Fruit fly (Drosophila melanogaster): Measurements from ENCODE around the gene CG31789.

The CG31789 gene

DNA sequence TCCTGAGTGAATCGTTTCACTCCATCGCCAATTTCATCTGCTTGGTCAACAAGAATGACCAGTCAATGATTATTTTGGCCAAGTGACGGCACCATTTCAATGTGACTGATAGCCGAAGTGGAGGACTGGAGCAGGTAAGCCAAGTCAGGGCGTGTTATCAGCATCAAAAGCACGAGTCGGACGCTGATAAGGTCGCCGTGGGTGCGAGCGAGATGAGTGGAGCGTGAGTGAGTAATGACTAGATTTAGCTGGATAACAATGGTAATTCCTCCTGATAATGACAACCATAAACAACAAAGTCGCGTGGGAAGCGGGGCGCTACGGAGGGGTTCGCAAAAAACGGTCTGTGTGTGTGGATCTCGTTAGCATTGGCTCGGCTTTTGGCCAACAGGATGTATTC lies 44.7 kb upstream of the CG31789 start (continued):
- TF ChIP-seq salm (tag; optimal IDR thresholded peaks at IDR 0.05) (no peak), gro (GFP tag; optimal IDR thresholded peaks at IDR 0.05) (peak; percentile 19), Blimp-1 (GFP tag; optimal IDR thresholded peaks at IDR 0.05) (no peak), CG10979 (tag; optimal IDR thresholded peaks at IDR 0.05) (no peak), Bteb2 (GFP tag; optimal IDR thresholded peaks at IDR 0.05) (no peak), CG15073 (GFP tag; optimal IDR thresholded peaks at IDR 0.05) (no peak), NC2β (GFP tag; optimal IDR thresholded peaks at IDR 0.05) (no peak), CG13296 (GFP tag; optimal IDR thresholded peaks at IDR 0.05) (no peak), HmgZ (tag; optimal IDR thresholded peaks at IDR 0.05) (peak; percentile 17), unc-4 (GFP tag; IDR thresholded peaks at IDR 0.05; ENCODE audit: partially characterized antibody) (no peak), Doc2 (GFP tag; IDR thresholded peaks at IDR 0.05) (no peak), cwo (GFP tag; optimal IDR thresholded peaks at IDR 0.05) (peak; percentile 88), CG6175 (GFP tag; IDR thresholded peaks at IDR 0.05) (no peak)

- TF ChIP-seq CG8290 (GFP tag; optimal IDR thresholded peaks at IDR 0.05) (no peak), CG8290 (tag; optimal IDR thresholded peaks at IDR 0.05) (peak in 1 of 2 experiments; percentile 31), nau (GFP tag; optimal IDR thresholded peaks at IDR 0.05) (peak; percentile 8), ewg (GFP tag; optimal IDR thresholded peaks at IDR 0.05) (no peak), Spps (tag; optimal IDR thresholded peaks at IDR 0.05) (no peak), CG1024 (GFP tag; IDR thresholded peaks at IDR 0.05) (no peak), mirr (GFP tag; optimal IDR thresholded peaks at IDR 0.05) (peak; percentile 86), zen (tag; optimal IDR thresholded peaks at IDR 0.05) (no peak), CG18599 (GFP tag; optimal IDR thresholded peaks at IDR 0.05) (peak; percentile 11), HmgZ (tag; optimal IDR thresholded peaks at IDR 0.05) (peak; percentile 45), luna (GFP tag; optimal IDR thresholded peaks at IDR 0.05) (no peak), Aef1 (GFP tag; IDR thresholded peaks at IDR 0.05) (peak; percentile 59), rib (GFP tag; IDR thresholded peaks at IDR 0.05) (peak; percentile 55; the same call in 1 of the 2 replicates), sr (GFP tag; IDR thresholded peaks at IDR 0.05) (peak; percentile 20; the same call in 1 of the 3 replicates), CG18619 (GFP tag; optimal IDR thresholded peaks at IDR 0.05) (no peak), z (GFP tag; IDR thresholded peaks at IDR 0.05) (peak; percentile 82), pb (GFP tag; optimal IDR thresholded peaks at IDR 0.05) (no peak), CG2199 (GFP tag; IDR thresholded peaks at IDR 0.05) (peak; percentile 52; the same call in 1 of the 3 replicates), lov (optimal IDR thresholded peaks at IDR 0.05) (no peak), lov (GFP tag; IDR thresholded peaks at IDR 0.05) (0 out of 3 replicates have a peak, but pooled peaks have one; percentile 26), CG8924 (tag; optimal IDR thresholded peaks at IDR 0.05) (no peak), seq (GFP tag; IDR thresholded peaks at IDR 0.05) (no peak), stc (GFP tag; IDR thresholded peaks at IDR 0.05) (0 out of 2 replicates have a peak, but pooled peaks have one; percentile 6), Stat92E (GFP tag; optimal IDR thresholded peaks at IDR 0.05) (no peak), cg (GFP tag; optimal IDR thresholded peaks at IDR 0.05) (peak; percentile 56), HLHmδ (GFP tag; optimal IDR thresholded peaks at IDR 0.05) (peak; percentile 58), cwo (GFP tag; optimal IDR thresholded peaks at IDR 0.05) (peak; percentile 38), CG7839 (tag; optimal IDR thresholded peaks at IDR 0.05) (no peak), lab (GFP tag; optimal IDR thresholded peaks at IDR 0.05) (peak; percentile 41), crol (GFP tag; IDR thresholded peaks at IDR 0.05) (peak; percentile 99), CG33557 (GFP tag; optimal IDR thresholded peaks at IDR 0.05) (no peak), Ptx1 (GFP tag; IDR thresholded peaks at IDR 0.05) (peak; percentile 42; the same call in 1 of the 2 replicates), GATAe (GFP tag; conservative IDR thresholded peaks at IDR 0.05) (peak; percentile 83), Trl (optimal IDR thresholded peaks at IDR 0.05) (peak; percentile 12 to 24), Trl (GFP tag; optimal IDR thresholded peaks at IDR 0.05) (no peak), CG13123 (GFP tag; optimal IDR thresholded peaks at IDR 0.05) (no peak), Hey (tag; optimal IDR thresholded peaks at IDR 0.05) (peak; percentile 1), exex (tag; optimal IDR thresholded peaks at IDR 0.05) (peak; percentile 42)
These were observed 44.1 kb upstream of the CG31789 start for dm6 chr2L:18561522-18562119.
